Worm (Caenorhabditis elegans) whole organism, young adult: ENCODE data around the gene F08F3.1.

Experiments used
- B0261.1 ChIP-seq: sonication (generic microtip); optimal IDR thresholded peaks from 2 replicates; lab custom pipeline; 2016; ENCODE audit warnings: mild to moderate bottlenecking, missing genetic modification characterization, moderate library complexity, missing compliant biosample characterization
- B0336.3 ChIP-seq: fragments of 200-800 bp; sonication (Bioruptor generic); IDR thresholded peaks from 2 replicates; pipeline ENCODE4 v1.3.6; 2022; ENCODE audit warnings: missing genetic modification characterization, missing compliant biosample characterization
- C17E4.6 ChIP-seq: fragments of 200-800 bp; sonication (Bioruptor generic); IDR thresholded peaks from 2 replicates; pipeline ENCODE4 v1.3.6; 2022; ENCODE audit warnings: missing genetic modification reagents, missing genetic modification characterization, missing compliant biosample characterization
- F33H1.4 ChIP-seq: fragments of 200-800 bp; sonication (Bioruptor generic); IDR thresholded peaks from 2 replicates; pipeline ENCODE4 v1.3.6; 2022; ENCODE audit warnings: missing genetic modification reagents, missing genetic modification characterization, missing compliant biosample characterization
- F37B4.10 ChIP-seq: fragments of 200-800 bp; sonication (Bioruptor generic); IDR thresholded peaks from 2 replicates; pipeline ENCODE4 v1.3.6; 2022; ENCODE audit warnings: missing genetic modification characterization, missing compliant biosample characterization
- F52B5.7 ChIP-seq: sonication (generic microtip); optimal IDR thresholded peaks from 2 replicates; lab custom pipeline; 2016; ENCODE audit warnings: mild to moderate bottlenecking, missing genetic modification characterization, missing compliant biosample characterization
- F55B11.4 ChIP-seq: sonication (generic microtip); optimal IDR thresholded peaks from 2 replicates; lab custom pipeline; 2016; ENCODE audit warnings: missing compliant biosample characterization, missing genetic modification characterization, borderline replicate concordance; ENCODE audit not compliant: insufficient read depth
- T26A5.8 ChIP-seq: sonication (generic microtip); optimal IDR thresholded peaks from 2 replicates; lab custom pipeline; 2016; ENCODE audit warnings: missing genetic modification characterization, missing compliant biosample characterization
- Y53F4B.3 ChIP-seq: fragments of 200-800 bp; sonication (Bioruptor generic); IDR thresholded peaks from 2 replicates; pipeline ENCODE4 v1.3.6; 2022; ENCODE audit warnings: missing genetic modification reagents, missing genetic modification characterization, missing compliant biosample characterization
- Y53G8AR.9 ChIP-seq: fragments of 200-800 bp; sonication (Bioruptor generic); conservative IDR thresholded peaks from 2 replicates; pipeline ENCODE4 v1.3.6; 2022; ENCODE audit warnings: missing genetic modification reagents, missing genetic modification characterization, missing compliant biosample characterization
- aptf-2 ChIP-seq: fragments of 200-800 bp; sonication (Bioruptor generic); conservative IDR thresholded peaks from 2 replicates; pipeline ENCODE4 v1.3.6; 2022; ENCODE audit warnings: missing genetic modification reagents, missing genetic modification characterization, missing compliant biosample characterization
- aptf-3 ChIP-seq: fragments of 200-800 bp; sonication (Bioruptor generic); IDR thresholded peaks from 2 replicates; pipeline ENCODE4 v1.3.6; 2022; ENCODE audit warnings: missing genetic modification characterization, missing compliant biosample characterization
- atf-7 ChIP-seq: sonication (generic microtip); optimal IDR thresholded peaks from 2 replicates; lab custom pipeline; 2017; ENCODE audit warnings: mild to moderate bottlenecking, missing genetic modification characterization, missing compliant biosample characterization
- cebp-1 ChIP-seq, 2 experiments: fragments of 200-800 bp in 1 of 2; sonication (Bioruptor generic) in 1 of 2; sonication (generic microtip) in 1 of 2; IDR thresholded peaks in 1 of 2; optimal IDR thresholded peaks in 1 of 2; 2 replicates each; pipeline versions ENCODE4 v1.3.6 to Lab custom; 2017 to 2022; ENCODE audit warnings: missing compliant biosample characterization in 2 of 2, missing genetic modification characterization in 2 of 2, mild to moderate bottlenecking in 1 of 2, missing genetic modification reagents in 1 of 2, moderate library complexity in 1 of 2
- dox-1 ChIP-seq: fragments of 200-800 bp; sonication (Bioruptor generic); IDR thresholded peaks from 2 replicates; pipeline ENCODE4 v1.3.6; 2022; ENCODE audit warnings: missing genetic modification reagents, missing genetic modification characterization, missing compliant biosample characterization
- dpff-1 ChIP-seq: sonication (generic microtip); optimal IDR thresholded peaks from 2 replicates; lab custom pipeline; 2017; ENCODE audit warnings: mild to moderate bottlenecking, missing genetic modification characterization, missing compliant biosample characterization
- efl-1 ChIP-seq: fragments of 150-350 bp; optimal IDR thresholded peaks from 2 replicates; lab custom pipeline; 2014; ENCODE audit warnings: missing biosample characterization, missing genetic modification reagents, missing genetic modification characterization
- ekl-4 ChIP-seq: fragments of 200-800 bp; sonication (Bioruptor generic); IDR thresholded peaks from 2 replicates; pipeline ENCODE4 v1.3.6; 2022; ENCODE audit warnings: missing genetic modification reagents, missing genetic modification characterization, missing compliant biosample characterization
- ets-4 ChIP-seq: fragments of 200-800 bp; sonication (Bioruptor generic); optimal IDR thresholded peaks from 2 replicates; lab custom pipeline; 2018; ENCODE audit warnings: mild to moderate bottlenecking, missing genetic modification characterization, missing compliant biosample characterization
- hmg-1.2 ChIP-seq: fragments of 200-800 bp; sonication (Bioruptor generic); IDR thresholded peaks from 2 replicates; pipeline ENCODE4 v1.3.6; 2022; ENCODE audit warnings: missing genetic modification reagents, missing genetic modification characterization, missing compliant biosample characterization
- hrde-1 ChIP-seq: sonication (generic microtip); optimal IDR thresholded peaks from 2 replicates; lab custom pipeline; 2016; ENCODE audit warnings: missing genetic modification characterization, mild to moderate bottlenecking, missing compliant biosample characterization, moderate library complexity, missing genotype, missing genetic modification reagents, borderline replicate concordance
- let-526 ChIP-seq: fragments of 200-800 bp; sonication (Bioruptor generic); IDR thresholded peaks from 2 replicates; pipeline ENCODE4 v1.3.6; 2022; ENCODE audit warnings: missing genetic modification reagents, missing genetic modification characterization, missing compliant biosample characterization
- lin-35 ChIP-seq, 3 experiments: fragments of 150-350 bp in 2 of 3; sonication (generic microtip) in 1 of 3; optimal IDR thresholded peaks; 2 replicates each; lab custom pipeline; 2014 to 2018; ENCODE audit warnings: missing biosample characterization in 3 of 3, missing genetic modification characterization in 3 of 3, missing genetic modification reagents in 3 of 3
- lin-54 ChIP-seq: fragments of 200-800 bp; sonication (Bioruptor generic); optimal IDR thresholded peaks from 2 replicates; lab custom pipeline; 2018; ENCODE audit warnings: mild to moderate bottlenecking, missing genetic modification characterization, missing compliant biosample characterization
- madf-6 ChIP-seq: fragments of 200-800 bp; sonication (Bioruptor generic); IDR thresholded peaks from 2 replicates; pipeline ENCODE4 v1.3.6; 2022; ENCODE audit warnings: missing genetic modification reagents, missing genetic modification characterization, missing compliant biosample characterization
- madf-8 ChIP-seq: fragments of 200-800 bp; sonication (Bioruptor generic); conservative IDR thresholded peaks from 2 replicates; pipeline ENCODE4 v1.3.6; 2022; ENCODE audit warnings: missing genetic modification reagents, missing genetic modification characterization, missing compliant biosample characterization
- mel-28 ChIP-seq: sonication (generic microtip); optimal IDR thresholded peaks from 2 replicates; lab custom pipeline; 2016; ENCODE audit warnings: borderline replicate concordance, mild to moderate bottlenecking, missing genetic modification characterization, missing compliant biosample characterization
- nfya-2 ChIP-seq: fragments of 200-800 bp; sonication (Bioruptor generic); IDR thresholded peaks from 2 replicates; pipeline ENCODE4 v1.3.6; 2022; ENCODE audit warnings: missing genetic modification reagents, missing genetic modification characterization, missing compliant biosample characterization
- nhr-120 ChIP-seq: fragments of 200-800 bp; sonication (Bioruptor generic); IDR thresholded peaks from 2 replicates; pipeline ENCODE4 v1.3.6; 2022; ENCODE audit warnings: missing genetic modification characterization, missing compliant biosample characterization
- nhr-179 ChIP-seq: sonication (generic microtip); optimal IDR thresholded peaks from 2 replicates; lab custom pipeline; 2016; ENCODE audit warnings: mild to moderate bottlenecking, missing genetic modification characterization, missing compliant biosample characterization
- nhr-80 ChIP-seq: sonication (generic microtip); optimal IDR thresholded peaks from 2 replicates; lab custom pipeline; 2016; ENCODE audit warnings: missing genetic modification characterization, missing compliant biosample characterization
- nhr-90 ChIP-seq: sonication (generic microtip); optimal IDR thresholded peaks from 2 replicates; lab custom pipeline; 2016; ENCODE audit warnings: missing genotype, mild to moderate bottlenecking, missing genetic modification characterization, missing compliant biosample characterization
- pbrm-1 ChIP-seq: fragments of 200-800 bp; sonication (Bioruptor generic); IDR thresholded peaks from 2 replicates; pipeline ENCODE4 v1.3.6; 2022; ENCODE audit warnings: missing genetic modification reagents, missing genetic modification characterization, missing compliant biosample characterization
- pha-4 ChIP-seq: fragments of 150-350 bp; sonication (generic microtip); optimal IDR thresholded peaks from 2 replicates; lab custom pipeline; 2014; ENCODE audit warnings: missing biosample characterization, missing genetic modification reagents, missing genetic modification characterization
- repo-1 ChIP-seq: sonication (generic microtip); optimal IDR thresholded peaks from 2 replicates; lab custom pipeline; 2017; ENCODE audit warnings: mild to moderate bottlenecking, missing genetic modification characterization, missing compliant biosample characterization
- tbp1 ChIP-seq: fragments of 200-800 bp; sonication (Bioruptor generic); optimal IDR thresholded peaks from 2 replicates; lab custom pipeline; 2018; ENCODE audit warnings: mild to moderate bottlenecking, missing genetic modification characterization, missing compliant biosample characterization
- tlf-1 ChIP-seq: fragments of 200-800 bp; sonication (Bioruptor generic); optimal IDR thresholded peaks from 2 replicates; lab custom pipeline; 2018; ENCODE audit warnings: mild to moderate bottlenecking, missing genetic modification characterization, missing compliant biosample characterization
- xnd-1 ChIP-seq: sonication (generic microtip); optimal IDR thresholded peaks from 2 replicates; lab custom pipeline; 2016; ENCODE audit warnings: missing genotype, missing genetic modification reagents, missing genetic modification characterization, missing compliant biosample characterization
- zim-3 ChIP-seq: sonication (generic microtip); optimal IDR thresholded peaks from 2 replicates; lab custom pipeline; 2017; ENCODE audit warnings: mild to moderate bottlenecking, missing genetic modification characterization, moderate library complexity, missing compliant biosample characterization
- ztf-26 ChIP-seq: sonication (generic microtip); optimal IDR thresholded peaks from 2 replicates; lab custom pipeline; 2017; ENCODE audit warnings: missing genetic modification characterization, missing compliant biosample characterization

The F08F3.1 gene

ce11 chrV:5419915-5420314 is 26.0 kb upstream of the F08F3.1 start, which contains the start of gene F08F3.6:
F08F3.6 (minus strand) TSS chrV:5420067.
- peak; percentile 36; the same call in 1 of the 2 replicates for TF ChIP-seq madf-8 (GFP tag; lab: Robert Waterston, UW)
- no peak for TF ChIP-seq B0261.1 (tag; lab: Kevin White, UChicago)
- peak; percentile 77 for TF ChIP-seq madf-6 (GFP tag; lab: Robert Waterston, UW)
- TF ChIP-seq efl-1 = peak; percentile 64
- no peak for TF ChIP-seq F55B11.4 (tag; lab: Kevin White, UChicago)
- no peak for TF ChIP-seq C17E4.6
- TF ChIP-seq aptf-2 (GFP tag; lab: Robert Waterston, UW) = peak; percentile 98
- TF ChIP-seq nhr-120 (GFP tag; lab: Robert Waterston, UW) = no peak

DNA sequence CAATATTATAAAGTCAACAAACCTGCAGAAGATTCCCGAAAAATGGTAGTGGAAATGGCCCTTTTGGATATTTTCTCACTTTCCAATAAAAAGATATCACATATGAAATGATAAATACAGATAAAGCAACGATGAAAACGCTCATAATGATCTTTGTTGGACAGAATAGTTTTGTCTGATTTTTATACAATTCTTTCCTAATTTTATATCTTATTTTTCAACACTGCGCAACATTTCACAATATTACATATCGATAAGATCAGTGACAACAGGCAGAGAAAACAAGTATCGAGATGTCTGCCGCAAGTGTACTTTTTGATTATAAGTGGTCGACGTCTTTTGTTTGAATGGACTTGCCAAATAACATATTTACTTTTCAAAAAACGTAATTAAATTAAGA is 22.8 kb upstream of the F08F3.1 start, which contains the start of gene cyp-14A5:
Gene cyp-14A5 (minus strand): TSS at position 163 of the 400 bp plus-strand sequence.
- no peak for TF ChIP-seq pha-4
- TF ChIP-seq Y53G8AR.9 = no peak
- TF ChIP-seq nhr-90 (tag; lab: Kevin White, UChicago) = no peak
- no peak for TF ChIP-seq xnd-1 (tag; lab: Kevin White, UChicago)
- TF ChIP-seq T26A5.8 = no peak
- TF ChIP-seq tlf-1 (GFP tag; lab: Kevin White, UChicago) = no peak
- no peak for TF ChIP-seq nhr-179
- no peak for TF ChIP-seq F37B4.10 (GFP tag; lab: Robert Waterston, UW)
- no peak for TF ChIP-seq zim-3
- TF ChIP-seq let-526 (GFP tag; lab: Robert Waterston, UW) = no peak
- no peak for TF ChIP-seq dpff-1 (tag; lab: Kevin White, UChicago)
- no peak for TF ChIP-seq pbrm-1 (GFP tag; lab: Robert Waterston, UW)

DNA sequence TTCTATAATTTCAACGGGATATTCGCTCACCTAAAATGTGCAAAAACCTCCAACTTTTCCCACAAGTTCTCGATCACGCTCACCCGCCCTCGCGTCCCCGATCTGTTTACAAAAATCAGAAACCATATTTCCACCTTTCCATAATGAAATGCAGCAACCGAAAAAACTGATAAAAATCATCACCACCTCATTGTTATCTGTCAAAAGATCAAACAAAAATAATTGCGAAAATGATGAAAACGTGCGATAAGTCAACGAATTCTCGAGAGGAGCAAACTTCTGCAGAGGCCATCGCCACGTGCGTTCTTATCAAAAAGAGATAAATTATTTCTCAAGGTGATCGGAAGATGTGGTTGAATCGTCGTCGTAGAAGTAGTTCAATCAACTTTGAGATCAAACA is 20.9 kb upstream of the F08F3.1 start:
- TF ChIP-seq ztf-26 (tag; lab: Kevin White, UChicago) (peak; percentile 24), pha-4 (peak; percentile 3), cebp-1 (GFP tag; IDR thresholded peaks at IDR 0.05; lab: Robert Waterston, UW) (no peak), cebp-1 (tag; optimal IDR thresholded peaks at IDR 0.05; lab: Kevin White, UChicago) (peak; percentile 33), nfya-2 (no peak), Y53F4B.3 (no peak), atf-7 (tag; lab: Kevin White, UChicago) (peak; percentile 10), repo-1 (tag; lab: Kevin White, UChicago) (no peak), C17E4.6 (no peak), dox-1 (peak; percentile 52; the same call in 1 of the 2 replicates), lin-35 (GFP tag; optimal IDR thresholded peaks at IDR 0.05; lab: Kevin White, UChicago) (no peak), nhr-80 (tag; lab: Kevin White, UChicago) (peak; percentile 89), hmg-1.2 (GFP tag; lab: Robert Waterston, UW) (no peak), ets-4 (GFP tag; lab: Kevin White, UChicago) (no peak)
- TF ChIP-seq, all 124 proteins: peak for 6

DNA sequence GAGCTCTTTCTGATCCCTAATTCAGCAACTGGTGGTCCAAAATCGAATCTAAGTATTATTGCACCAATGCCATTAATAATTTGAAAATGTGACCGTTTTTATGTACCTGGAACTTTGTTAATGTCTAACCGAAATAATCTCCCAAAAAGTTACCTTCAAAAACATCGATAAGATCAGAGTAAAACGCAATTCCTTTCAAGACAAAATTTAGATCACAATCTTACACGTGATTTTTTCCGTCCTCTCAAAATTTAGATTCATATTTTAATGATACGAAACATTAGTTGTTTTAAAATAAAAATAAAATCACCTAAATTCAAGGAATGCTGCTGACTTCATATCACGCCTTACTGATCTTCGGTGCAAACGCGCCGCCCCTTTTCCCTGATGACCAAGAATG is 19.6 kb upstream of the F08F3.1 start:
- no peak for TF ChIP-seq F33H1.4 (GFP tag; lab: Robert Waterston, UW)
- no peak for TF ChIP-seq aptf-3 (GFP tag; lab: Robert Waterston, UW)
- TF ChIP-seq B0336.3 = no peak
- no peak for TF ChIP-seq lin-54 (GFP tag; lab: Kevin White, UChicago)
- no peak for TF ChIP-seq tbp1 (GFP tag; lab: Kevin White, UChicago)
- no peak for TF ChIP-seq F52B5.7 (tag; lab: Kevin White, UChicago)
- TF ChIP-seq hrde-1 (tag; lab: Kevin White, UChicago) = no peak
- TF ChIP-seq mel-28 (tag; lab: Kevin White, UChicago) = no peak
- no peak for TF ChIP-seq ekl-4 (GFP tag; lab: Robert Waterston, UW)
- no peak for TF ChIP-seq dpff-1 (tag; lab: Kevin White, UChicago)
